Fruit fly (Drosophila melanogaster): Measurements from ENCODE around the gene CG33722.

CG33722 gene

dm6 chr3R:8239472-8240301 lies 4.2 kb upstream of the CG33722 start (continued):
- peak; percentile 74; the same call in 1 of the 2 replicates for TF ChIP-seq vvl (GFP tag; IDR thresholded peaks at IDR 0.05)
- no peak for TF ChIP-seq CG1792 (GFP tag; optimal IDR thresholded peaks at IDR 0.05)
- TF ChIP-seq CG12744 (GFP tag; optimal IDR thresholded peaks at IDR 0.05), result peak; percentile 82
- peak; percentile 73 for TF ChIP-seq Sry-β (GFP tag; optimal IDR thresholded peaks at IDR 0.05)
- peak; percentile 91 for TF ChIP-seq CG2120 (GFP tag; optimal IDR thresholded peaks at IDR 0.05)
- no peak for TF ChIP-seq amos (GFP tag; IDR thresholded peaks at IDR 0.05; ENCODE audit: partially characterized antibody)
- TF ChIP-seq Gug (GFP tag; IDR thresholded peaks at IDR 0.05), result peak; percentile 18; the same call in 2 of the 4 replicates
- TF ChIP-seq Meics (GFP tag; optimal IDR thresholded peaks at IDR 0.05), result peak; percentile 95
- TF ChIP-seq salm (tag; optimal IDR thresholded peaks at IDR 0.05), result peak; percentile 72
- no peak for TF ChIP-seq repo (GFP tag; optimal IDR thresholded peaks at IDR 0.05)
- peak; percentile 63 for TF ChIP-seq chn (GFP tag; optimal IDR thresholded peaks at IDR 0.05)
- TF ChIP-seq CG18011 (GFP tag; optimal IDR thresholded peaks at IDR 0.05), result peak; percentile 78
- peak; percentile 75 for TF ChIP-seq CG12155 (GFP tag; optimal IDR thresholded peaks at IDR 0.05)
- TF ChIP-seq Atf-2 (GFP tag; optimal IDR thresholded peaks at IDR 0.05), result peak; percentile 72
- TF ChIP-seq CG31441 (GFP tag; IDR thresholded peaks at IDR 0.05), result peak; percentile 93
- TF ChIP-seq Awh (GFP tag; IDR thresholded peaks at IDR 0.05), result peak; percentile 48
- TF ChIP-seq CG33213 (GFP tag; optimal IDR thresholded peaks at IDR 0.05), result no peak
- TF ChIP-seq p53 (GFP tag; optimal IDR thresholded peaks at IDR 0.05), result no peak
- peak; percentile 71 for TF ChIP-seq CG5953 (GFP tag; IDR thresholded peaks at IDR 0.05)
- peak; percentile 63 for TF ChIP-seq sd (tag; optimal IDR thresholded peaks at IDR 0.05)
- peak; percentile 78 for TF ChIP-seq CG16815 (GFP tag; optimal IDR thresholded peaks at IDR 0.05)
- peak; percentile 70 for TF ChIP-seq ara (GFP tag; IDR thresholded peaks at IDR 0.05)
- TF ChIP-seq al (GFP tag; IDR thresholded peaks at IDR 0.05), result peak; percentile 66
- peak; percentile 93 for TF ChIP-seq CG1233 (GFP tag; optimal IDR thresholded peaks at IDR 0.05)
- peak; percentile 95 for TF ChIP-seq CG10543 (GFP tag; optimal IDR thresholded peaks at IDR 0.05)
- TF ChIP-seq CG6813 (GFP tag; optimal IDR thresholded peaks at IDR 0.05), result peak; percentile 80
- no peak for TF ChIP-seq toy (GFP tag; IDR thresholded peaks at IDR 0.05)
- TF ChIP-seq Dek (tag; optimal IDR thresholded peaks at IDR 0.05), result peak; percentile 87
- TF ChIP-seq so (GFP tag; IDR thresholded peaks at IDR 0.05), result peak; percentile 80
- peak; percentile 79 for TF ChIP-seq Hmx (GFP tag; optimal IDR thresholded peaks at IDR 0.05)
- no peak for TF ChIP-seq knrl (GFP tag; IDR thresholded peaks at IDR 0.05; ENCODE audit: partially characterized antibody)
- peak; percentile 89 for TF ChIP-seq CG1529 (GFP tag; optimal IDR thresholded peaks at IDR 0.05)
- no peak for TF ChIP-seq CG14965 (GFP tag; optimal IDR thresholded peaks at IDR 0.05; ENCODE audit: borderline replicate concordance)
- TF ChIP-seq CG6654 (GFP tag; optimal IDR thresholded peaks at IDR 0.05), result peak; percentile 79
- TF ChIP-seq zen (tag; optimal IDR thresholded peaks at IDR 0.05), result peak; percentile 66
- peak; percentile 72; the same call in 1 of the 2 replicates for TF ChIP-seq sob (GFP tag; IDR thresholded peaks at IDR 0.05)
- TF ChIP-seq CG7839 (tag; optimal IDR thresholded peaks at IDR 0.05), result peak; percentile 94
- TF ChIP-seq ken (GFP tag; IDR thresholded peaks at IDR 0.05), result no peak; the same call in 2 of the 3 replicates
- no peak for TF ChIP-seq inv (GFP tag; IDR thresholded peaks at IDR 0.05; ENCODE audit: partially characterized antibody)
- peak; percentile 71 for TF ChIP-seq CG2116 (GFP tag; optimal IDR thresholded peaks at IDR 0.05)
- peak; percentile 78 for TF ChIP-seq bab2 (GFP tag; optimal IDR thresholded peaks at IDR 0.05)
- TF ChIP-seq ATbp (GFP tag; optimal IDR thresholded peaks at IDR 0.05), result peak; percentile 84
- TF ChIP-seq Hr78 (GFP tag; optimal IDR thresholded peaks at IDR 0.05), result peak in 1 of 2 experiments; percentile 87
- peak; percentile 72 for TF ChIP-seq CG11695 (GFP tag; IDR thresholded peaks at IDR 0.05)
- TF ChIP-seq Ada2b (GFP tag; IDR thresholded peaks at IDR 0.05), result peak; percentile 81
- TF ChIP-seq tio (GFP tag; optimal IDR thresholded peaks at IDR 0.05), result peak; percentile 96
- TF ChIP-seq CG7357 (GFP tag; IDR thresholded peaks at IDR 0.05), result peak; percentile 76; the same call in 2 of the 3 replicates
- peak; percentile 59; the same call in 2 of the 3 replicates for TF ChIP-seq Aef1 (GFP tag; IDR thresholded peaks at IDR 0.05)
